Fruit fly (Drosophila melanogaster): ENCODE results near the gene CG8509.

DNA sequence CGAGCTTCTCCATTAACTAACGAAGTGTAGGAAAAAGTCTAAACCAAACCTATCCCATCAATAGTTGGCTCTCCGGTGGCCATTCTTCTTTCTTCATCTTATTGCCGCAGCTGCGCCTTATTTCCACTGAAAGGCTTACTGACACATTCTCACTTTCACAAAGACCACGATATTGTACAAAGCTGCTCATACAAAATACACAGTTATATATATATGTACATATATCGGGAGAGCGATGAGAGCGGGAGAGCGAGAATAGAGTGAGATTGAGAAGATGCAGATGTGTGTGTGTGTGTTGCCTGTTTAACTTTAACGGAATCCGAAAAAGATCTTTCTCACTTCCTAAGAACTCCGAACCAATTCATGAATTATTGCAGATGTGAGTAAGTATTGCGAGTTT lies 3.9 kb downstream of the CG8509 start:
- TF ChIP-seq toe (GFP tag; optimal IDR thresholded peaks at IDR 0.05) (no peak), cic (GFP tag; optimal IDR thresholded peaks at IDR 0.05) (no peak), Crg-1 (GFP tag; optimal IDR thresholded peaks at IDR 0.05) (no peak), cnc (optimal IDR thresholded peaks at IDR 0.05) (no peak), CG7045 (GFP tag; optimal IDR thresholded peaks at IDR 0.05) (no peak), CG7101 (tag; optimal IDR thresholded peaks at IDR 0.05) (no peak), CG33017 (tag; optimal IDR thresholded peaks at IDR 0.05) (no peak), Clk (GFP tag; optimal IDR thresholded peaks at IDR 0.05) (no peak), ovo (GFP tag; optimal IDR thresholded peaks at IDR 0.05) (peak; percentile 18)
